Worm (Caenorhabditis elegans): ENCODE results near the gene del-8.

DNA sequence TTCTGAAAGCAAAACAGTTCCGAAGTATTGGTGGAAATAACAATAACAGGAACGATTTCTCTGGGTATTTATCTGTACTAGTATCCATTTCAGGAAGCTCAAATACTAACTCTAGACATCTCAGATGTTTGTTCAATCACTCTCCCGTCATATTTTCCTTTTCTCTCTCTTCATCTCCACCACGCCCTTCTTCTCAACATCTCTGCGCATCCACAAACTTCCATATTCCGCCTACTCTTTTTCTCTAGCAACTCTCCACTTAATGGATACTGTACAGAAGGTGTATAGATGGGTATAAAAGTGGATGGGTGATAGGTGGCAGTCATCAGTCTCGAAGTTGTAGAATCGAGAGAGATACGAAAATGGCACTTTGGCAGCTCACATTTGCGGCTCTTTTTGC, 4.9 kb upstream of the del-8 start, which contains the start of gene gpx-5:
- TF ChIP-seq mdl-1 (tag; optimal IDR thresholded peaks at IDR 0.05) (no peak), unc-39 (tag; optimal IDR thresholded peaks at IDR 0.05) (no peak), skn-1 (tag; optimal IDR thresholded peaks at IDR 0.05) (no peak)
